Worm (Caenorhabditis elegans): ENCODE data around the gene dmd-5.

DNA sequence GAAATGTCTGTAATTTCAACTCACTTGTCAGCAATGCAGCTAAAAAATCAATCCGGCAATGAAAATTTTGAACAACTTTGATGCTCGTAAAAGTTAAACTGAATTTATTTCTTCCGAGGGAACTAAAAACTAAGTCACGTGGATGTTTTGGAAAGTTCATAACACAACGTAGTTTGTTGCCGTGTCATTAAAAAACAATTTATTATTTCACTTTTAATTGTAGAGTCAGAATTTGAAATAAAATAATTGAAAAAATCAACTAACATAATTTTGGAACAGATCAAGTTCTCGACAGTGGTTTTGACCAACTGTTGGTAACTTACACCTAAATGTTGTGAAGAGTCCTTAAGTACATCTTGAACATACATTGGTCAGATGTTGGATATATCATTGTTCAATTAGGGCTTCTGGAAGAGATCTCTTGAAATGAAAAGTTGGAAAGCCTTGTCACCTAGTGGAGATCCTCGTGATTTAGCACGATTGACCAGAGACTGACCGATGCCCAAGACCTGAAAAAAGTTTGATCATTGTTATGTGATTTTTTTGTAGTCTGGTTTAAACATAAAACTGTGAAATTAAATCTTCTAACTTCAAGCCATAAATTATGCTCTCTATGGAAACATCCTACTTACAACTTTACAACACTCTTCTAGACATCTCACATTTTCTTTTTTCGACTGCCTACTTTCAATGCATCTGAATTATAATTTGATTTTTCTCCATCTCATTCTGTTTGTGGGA, 43.5 kb downstream of the dmd-5 start, which contains the start of the genes C18A3.7 and C18A3.11:
- TF ChIP-seq flt-1 (GFP tag; IDR thresholded peaks at IDR 0.05) (no peak), ref-1 (GFP tag; conservative IDR thresholded peaks at IDR 0.05) (no peak), tab-1 (GFP tag; IDR thresholded peaks at IDR 0.05) (no peak), ztf-29 (GFP tag; IDR thresholded peaks at IDR 0.05) (no peak), cog-1 (tag; optimal IDR thresholded peaks at IDR 0.05) (no peak), med-1 (GFP tag; optimal IDR thresholded peaks at IDR 0.05; ENCODE audit: insufficient read depth) (no peak), T22C8.4 (GFP tag; IDR thresholded peaks at IDR 0.05) (no peak), ztf-23 (GFP tag; IDR thresholded peaks at IDR 0.05) (no peak), klf-2 (GFP tag; conservative IDR thresholded peaks at IDR 0.05) (no peak)

Data from whole organism, midembryonic.